Fruit fly (Drosophila melanogaster) Kc167 (cell line): Measurements from ENCODE around the gene Phb1.

Experiments
- Myc ChIP-seq: fragments of >200 bp; optimal IDR thresholded peaks from 2 replicates; lab custom pipeline; 2017; ENCODE audit warnings: missing external identifiers
- Sin3A ChIP-seq: fragments of >200 bp; optimal IDR thresholded peaks from 2 replicates; lab custom pipeline; 2018; ENCODE audit warnings: missing external identifiers
- insv ChIP-seq: fragments of >200 bp; optimal IDR thresholded peaks from 3 replicates; lab custom pipeline; 2018; ENCODE audit warnings: missing external identifiers
- psq ChIP-seq: fragments of >200 bp; optimal IDR thresholded peaks from 2 replicates; lab custom pipeline; 2017; ENCODE audit warnings: missing external identifiers
- ttk ChIP-seq: sonication (Bioruptor generic); optimal IDR thresholded peaks from 2 replicates; lab custom pipeline; 2017; ENCODE audit warnings: missing external identifiers

dm6 chr2L:19139751-19140150 lies 16.1 kb upstream of the Phb1 start:
- TF ChIP-seq ttk (lab: Kevin White, UChicago) (no peak), Sin3A (lab: Kevin White, UChicago) (no peak), psq (lab: Kevin White, UChicago) (no peak), Myc (lab: Kevin White, UChicago) (no peak), insv (lab: Kevin White, UChicago) (no peak)
